Fruit fly (Drosophila melanogaster) whole organism, embryonic: ENCODE measurements around the gene TotM.

Experiments used
- ATbp ChIP-seq: fragments of 200-800 bp; sonication (Bioruptor generic); optimal IDR thresholded peaks from 2 replicates; lab custom pipeline; 2017; ENCODE audit warnings: missing biosample characterization, mild to moderate bottlenecking, missing genetic modification characterization, missing genetic modification reagents
- Asciz ChIP-seq: fragments of 200-800 bp; sonication (Bioruptor generic); optimal IDR thresholded peaks from 2 replicates; lab custom pipeline; 2017; ENCODE audit warnings: missing biosample characterization, mild to moderate bottlenecking, missing genetic modification characterization, missing genetic modification reagents
- CG10543 ChIP-seq: fragments of 200-800 bp; sonication (Bioruptor generic); optimal IDR thresholded peaks from 3 replicates; lab custom pipeline; 2017; ENCODE audit warnings: missing biosample characterization, mild to moderate bottlenecking, missing genetic modification characterization, moderate library complexity
- CG10959 ChIP-seq: fragments of 200-800 bp; sonication (Bioruptor generic); IDR thresholded peaks from 2 replicates; pipeline ENCODE4 v1.3.6; 2022; ENCODE audit warnings: missing biosample characterization, missing genetic modification characterization
- CG11504 ChIP-seq: fragments of 200-800 bp; sonication (Bioruptor generic); optimal IDR thresholded peaks from 3 replicates; lab custom pipeline; 2019; ENCODE audit warnings: missing biosample characterization, mild to moderate bottlenecking, missing genetic modification characterization, moderate library complexity
- CG13894 ChIP-seq: fragments of 200-800 bp; sonication (Bioruptor generic); optimal IDR thresholded peaks from 3 replicates; lab custom pipeline; 2018; ENCODE audit warnings: missing biosample characterization, mild to moderate bottlenecking, missing genetic modification characterization, moderate library complexity
- CG15514 ChIP-seq: fragments of 200-800 bp; sonication (Bioruptor generic); optimal IDR thresholded peaks from 3 replicates; lab custom pipeline; 2017; ENCODE audit warnings: missing biosample characterization, missing genetic modification characterization, mild to moderate bottlenecking, moderate library complexity, missing genetic modification reagents
- CG1603 ChIP-seq: fragments of 200-800 bp; sonication (Bioruptor generic); optimal IDR thresholded peaks from 2 replicates; lab custom pipeline; 2019; ENCODE audit warnings: missing biosample characterization, mild to moderate bottlenecking, missing genetic modification characterization, moderate library complexity
- CG18011 ChIP-seq: fragments of 200-800 bp; sonication (Bioruptor generic); optimal IDR thresholded peaks from 2 replicates; lab custom pipeline; 2017; ENCODE audit warnings: missing biosample characterization, missing genetic modification characterization, mild to moderate bottlenecking, moderate library complexity, missing genotype
- CG18262 ChIP-seq: fragments of 200-800 bp; optimal IDR thresholded peaks from 3 replicates; lab custom pipeline; 2019; ENCODE audit warnings: missing biosample characterization, mild to moderate bottlenecking, missing genetic modification characterization, moderate library complexity
- CG2678 ChIP-seq: fragments of 200-800 bp; sonication (Bioruptor generic); optimal IDR thresholded peaks from 3 replicates; lab custom pipeline; 2019; ENCODE audit warnings: missing biosample characterization, mild to moderate bottlenecking, missing genetic modification characterization, moderate library complexity
- CG2712 ChIP-seq: fragments of 200-800 bp; optimal IDR thresholded peaks from 3 replicates; lab custom pipeline; 2019; ENCODE audit warnings: missing biosample characterization, mild to moderate bottlenecking, missing genetic modification characterization, moderate library complexity
- CG2875 ChIP-seq: fragments of 200-800 bp; sonication (Bioruptor generic); optimal IDR thresholded peaks from 2 replicates; lab custom pipeline; 2017; ENCODE audit warnings: missing biosample characterization, mild to moderate bottlenecking, missing genetic modification characterization, missing genetic modification reagents
- CG3407 ChIP-seq: fragments of 200-800 bp; sonication (Bioruptor generic); optimal IDR thresholded peaks from 2 replicates; lab custom pipeline; 2018; ENCODE audit warnings: missing biosample characterization, mild to moderate bottlenecking, missing genetic modification characterization
- CG3838 ChIP-seq: fragments of 200-800 bp; sonication (Bioruptor generic); optimal IDR thresholded peaks from 3 replicates; lab custom pipeline; 2016; ENCODE audit warnings: missing biosample characterization, missing genetic modification characterization
- CG5953 ChIP-seq: fragments of 200-800 bp; sonication (Bioruptor generic); IDR thresholded peaks from 2 replicates; pipeline ENCODE4 v1.3.6; 2022; ENCODE audit warnings: missing biosample characterization, missing genetic modification characterization
- CG6813 ChIP-seq: fragments of 200-800 bp; sonication (Bioruptor generic); optimal IDR thresholded peaks from 2 replicates; lab custom pipeline; 2017; ENCODE audit warnings: missing biosample characterization, missing genetic modification characterization, mild to moderate bottlenecking, moderate library complexity, missing genetic modification reagents
- CG7271 ChIP-seq: fragments of 200-800 bp; sonication (Bioruptor generic); optimal IDR thresholded peaks from 2 replicates; lab custom pipeline; 2018; ENCODE audit warnings: missing biosample characterization, mild to moderate bottlenecking, missing genetic modification characterization, moderate library complexity
- D ChIP-seq, 2 experiments: fragments of 200-800 bp in 1 of 2; fragments of >200 bp in 1 of 2; sonication (Bioruptor generic) in 1 of 2; optimal IDR thresholded peaks; 2 replicates in 1 of 2; 3 replicates in 1 of 2; lab custom pipeline; 2017; ENCODE audit warnings: mild to moderate bottlenecking in 1 of 2, missing biosample characterization in 1 of 2, missing genetic modification characterization in 1 of 2, missing genetic modification reagents in 1 of 2
- Eip74EF ChIP-seq, 2 experiments: fragments of 200-800 bp in 1 of 2; fragments of >200 bp in 1 of 2; sonication (Bioruptor generic) in 1 of 2; optimal IDR thresholded peaks; 2 replicates each; lab custom pipeline; 2017 to 2019; ENCODE audit warnings: missing biosample characterization in 2 of 2, missing genetic modification characterization in 2 of 2, mild to moderate bottlenecking in 1 of 2, moderate library complexity in 1 of 2
- HmgD ChIP-seq: fragments of 200-800 bp; sonication (Bioruptor generic); optimal IDR thresholded peaks from 3 replicates; lab custom pipeline; 2016; ENCODE audit warnings: missing biosample characterization, missing genetic modification characterization
- PHDP ChIP-seq: fragments of 200-800 bp; sonication (Bioruptor generic); optimal IDR thresholded peaks from 3 replicates; lab custom pipeline; 2018; ENCODE audit warnings: missing biosample characterization, mild to moderate bottlenecking, missing genetic modification characterization, moderate library complexity
- Pdp1 ChIP-seq, 2 experiments: fragments of 200-800 bp; sonication (Bioruptor generic); optimal IDR thresholded peaks; 3 replicates each; lab custom pipeline; 2016; ENCODE audit warnings: missing biosample characterization in 2 of 2, missing genetic modification characterization in 2 of 2, mild to moderate bottlenecking in 1 of 2, moderate library complexity in 1 of 2
- Side ChIP-seq: fragments of 200-800 bp; sonication (Bioruptor generic); optimal IDR thresholded peaks from 2 replicates; lab custom pipeline; 2016; ENCODE audit warnings: missing biosample characterization, missing genetic modification characterization
- Spps ChIP-seq: fragments of 200-800 bp; sonication (Bioruptor generic); optimal IDR thresholded peaks from 2 replicates; lab custom pipeline; 2018; ENCODE audit warnings: missing biosample characterization, mild to moderate bottlenecking, missing genetic modification characterization
- Usf ChIP-seq: fragments of 200-800 bp; sonication (Bioruptor generic); optimal IDR thresholded peaks from 2 replicates; lab custom pipeline; 2017; ENCODE audit warnings: missing genotype, missing biosample characterization, missing genetic modification characterization
- Vsx1 ChIP-seq: fragments of 200-800 bp; sonication (Bioruptor generic); optimal IDR thresholded peaks from 2 replicates; lab custom pipeline; 2017; ENCODE audit warnings: missing biosample characterization, mild to moderate bottlenecking, missing genetic modification characterization, missing genetic modification reagents
- Xrp1 ChIP-seq: fragments of 200-800 bp; sonication (Bioruptor generic); IDR thresholded peaks from 2 replicates; pipeline ENCODE4 v1.3.6; 2022; ENCODE audit warnings: missing biosample characterization, missing genetic modification characterization
- abd-A ChIP-seq: fragments of 200-800 bp; sonication (Bioruptor generic); optimal IDR thresholded peaks from 3 replicates; lab custom pipeline; 2019; ENCODE audit warnings: missing biosample characterization, mild to moderate bottlenecking, missing genetic modification characterization, moderate library complexity
- bsh ChIP-seq, 2 experiments: fragments of 200-800 bp; sonication (Bioruptor generic); optimal IDR thresholded peaks; 2 replicates each; lab custom pipeline; 2017 to 2018; ENCODE audit warnings: mild to moderate bottlenecking in 2 of 2, missing biosample characterization in 2 of 2, missing genetic modification characterization in 2 of 2, moderate library complexity in 1 of 2
- ci ChIP-seq: fragments of 200-800 bp; sonication (Bioruptor generic); IDR thresholded peaks from 3 replicates; pipeline ENCODE4 v1.3.6; 2022; ENCODE audit warnings: missing biosample characterization, missing genetic modification characterization
- dmrt11E ChIP-seq: fragments of 200-800 bp; sonication (Bioruptor generic); optimal IDR thresholded peaks from 3 replicates; lab custom pipeline; 2018; ENCODE audit warnings: missing biosample characterization, mild to moderate bottlenecking, missing genetic modification characterization, moderate library complexity
- eve ChIP-seq, 2 experiments: fragments of >200 bp; optimal IDR thresholded peaks; 2 replicates each; lab custom pipeline; 2017; ENCODE audit warnings: missing biosample characterization in 2 of 2, missing genetic modification characterization in 2 of 2
- fd64A ChIP-seq: fragments of 200-800 bp; sonication (Bioruptor generic); optimal IDR thresholded peaks from 3 replicates; lab custom pipeline; 2018; ENCODE audit warnings: missing biosample characterization, mild to moderate bottlenecking, missing genetic modification characterization
- fd96Cb ChIP-seq: fragments of 200-800 bp; sonication (Bioruptor generic); optimal IDR thresholded peaks from 2 replicates; lab custom pipeline; 2018; ENCODE audit warnings: missing biosample characterization, mild to moderate bottlenecking, missing genetic modification characterization, moderate library complexity
- gem ChIP-seq: fragments of 200-800 bp; sonication (Bioruptor generic); optimal IDR thresholded peaks from 2 replicates; lab custom pipeline; 2019; ENCODE audit warnings: missing biosample characterization, mild to moderate bottlenecking, missing genetic modification characterization, moderate library complexity
- grn ChIP-seq: fragments of 200-800 bp; sonication (Bioruptor generic); optimal IDR thresholded peaks from 3 replicates; lab custom pipeline; 2017; ENCODE audit warnings: missing biosample characterization, missing genetic modification characterization
- gsb-n ChIP-seq: fragments of 200-800 bp; sonication (Bioruptor generic); optimal IDR thresholded peaks from 3 replicates; lab custom pipeline; 2018; ENCODE audit warnings: missing biosample characterization, mild to moderate bottlenecking, missing genetic modification characterization
- kni ChIP-seq: fragments of 200-800 bp; sonication (Bioruptor generic); optimal IDR thresholded peaks from 3 replicates; lab custom pipeline; 2017; ENCODE audit warnings: mild to moderate bottlenecking, missing biosample characterization, missing genetic modification reagents, missing genetic modification characterization
- lola ChIP-seq, 3 experiments: fragments of >200 bp in 2 of 3; fragments of 200-800 bp in 1 of 3; sonication (Bioruptor generic) in 1 of 3; optimal IDR thresholded peaks; 2 replicates each; lab custom pipeline; 2017 to 2019; ENCODE audit warnings: missing biosample characterization in 3 of 3, missing genetic modification characterization in 3 of 3, mild to moderate bottlenecking in 1 of 3, moderate library complexity in 1 of 3
- sc ChIP-seq, 3 experiments: fragments of >200 bp in 2 of 3; fragments of 200-800 bp in 1 of 3; sonication (Bioruptor generic) in 1 of 3; optimal IDR thresholded peaks; 2 replicates in 2 of 3; 3 replicates in 1 of 3; lab custom pipeline; 2017; ENCODE audit warnings: mild to moderate bottlenecking in 1 of 3, missing biosample characterization in 1 of 3, missing genetic modification characterization in 1 of 3, missing genetic modification reagents in 1 of 3
- sens ChIP-seq: fragments of 200-800 bp; sonication (Bioruptor generic); peaks from one replicate; lab custom pipeline; 2016; ENCODE audit warnings: missing biosample characterization, missing genetic modification characterization
- ssp ChIP-seq: fragments of 200-800 bp; sonication (Bioruptor generic); IDR thresholded peaks from 2 replicates; pipeline ENCODE4 v1.3.6; 2022; ENCODE audit warnings: missing biosample characterization, missing genetic modification characterization
- sug ChIP-seq: fragments of 200-800 bp; optimal IDR thresholded peaks from 2 replicates; lab custom pipeline; 2019; ENCODE audit warnings: missing biosample characterization, mild to moderate bottlenecking, missing genetic modification characterization, moderate library complexity
- wdn ChIP-seq: fragments of 200-800 bp; sonication (Bioruptor generic); IDR thresholded peaks from 2 replicates; pipeline ENCODE4 v1.3.6; 2022; ENCODE audit warnings: missing biosample characterization, missing genetic modification characterization

Gene TotM

DNA sequence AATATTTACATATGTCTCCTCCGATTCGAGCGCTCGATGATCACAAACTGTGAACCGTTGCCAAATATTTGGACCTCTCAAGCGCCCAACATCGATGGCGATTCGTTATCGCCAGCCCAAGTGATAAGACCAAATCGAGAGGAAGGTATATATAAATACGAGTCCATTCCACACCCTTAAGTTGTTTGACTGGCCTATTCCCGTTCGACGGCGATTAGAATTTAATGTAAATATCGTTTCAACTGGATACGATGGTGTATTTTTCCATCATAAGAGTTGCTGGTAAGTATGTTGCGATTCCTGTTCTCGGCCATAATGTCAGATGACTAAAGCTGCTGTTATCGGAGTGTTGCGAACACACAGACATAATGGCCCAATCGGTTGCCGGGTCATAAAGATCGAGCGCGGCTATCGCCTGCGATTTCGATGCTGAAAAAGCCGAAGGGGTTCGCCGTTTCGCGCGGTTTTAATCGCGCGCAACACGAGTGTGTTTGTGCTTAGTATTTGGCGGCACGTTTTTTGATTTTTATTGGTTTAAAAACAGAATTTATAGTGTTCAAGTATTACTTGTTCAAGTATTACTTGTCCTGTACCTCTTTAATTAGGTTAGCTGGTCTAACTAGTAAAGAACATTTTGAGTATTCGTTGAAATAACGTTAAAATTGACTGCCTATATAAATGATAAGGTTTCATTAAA, 8.5 kb downstream of the TotM start, which contains the start of gene fusl (continued):
- TF ChIP-seq CG3407 (GFP tag; lab: Kevin White, UChicago) (peak; percentile 41), CG7271 (tag; lab: Kevin White, UChicago) (no peak), fd96Cb (no peak), grn (GFP tag; lab: Kevin White, UChicago) (peak; percentile 44), CG13894 (tag; lab: Kevin White, UChicago) (peak; percentile 98), CG10543 (GFP tag; lab: Kevin White, UChicago) (peak; percentile 22), sug (tag; lab: Kevin White, UChicago) (peak; percentile 78), Side (GFP tag; lab: Kevin White, UChicago) (no peak), Eip74EF (GFP tag; optimal IDR thresholded peaks at IDR 0.05; lab: Kevin White, UChicago) (peak in 1 of 2 experiments; percentile 7), Pdp1 (GFP tag; optimal IDR thresholded peaks at IDR 0.05; lab: Kevin White, UChicago) (peak in 1 of 2 experiments; percentile 30), abd-A (peak; percentile 0), CG6813 (GFP tag; lab: Kevin White, UChicago) (peak; percentile 38), CG2678 (tag; lab: Kevin White, UChicago) (peak; percentile 20)

DNA sequence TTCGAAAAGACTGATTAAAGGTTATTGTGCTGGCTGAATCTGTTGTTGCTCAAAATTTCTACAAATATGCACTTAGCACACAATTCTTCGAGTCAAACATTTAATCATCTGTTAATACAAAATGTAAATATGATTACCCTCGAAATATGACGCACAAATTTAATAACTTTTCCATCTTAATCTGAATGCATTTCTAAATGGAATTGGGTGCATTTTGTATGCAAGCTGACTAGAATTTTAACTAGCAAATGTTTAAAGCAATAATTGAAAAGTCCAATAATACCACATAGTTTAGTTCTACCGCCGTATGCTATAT, 9.0 kb downstream of the TotM start:
- TF ChIP-seq ssp (GFP tag; lab: Robert Waterston, UW) (no peak), Vsx1 (GFP tag; lab: Kevin White, UChicago) (peak; percentile 23), CG5953 (no peak), bsh (GFP tag; optimal IDR thresholded peaks at IDR 0.05; lab: Kevin White, UChicago) (peak in 1 of 2 experiments; percentile 66), CG2712 (peak; percentile 1), sens (GFP tag; lab: Kevin White, UChicago) (peak; percentile 19), Usf (GFP tag; lab: Kevin White, UChicago) (no peak), wdn (no peak), CG10959 (no peak), Xrp1 (GFP tag; lab: Robert Waterston, UW) (peak; percentile 35; the same call in 1 of the 2 replicates), PHDP (tag; lab: Kevin White, UChicago) (peak; percentile 20), kni (GFP tag; lab: Kevin White, UChicago) (peak; percentile 29), CG1603 (tag; lab: Kevin White, UChicago) (peak; percentile 57), CG18262 (tag; lab: Kevin White, UChicago) (peak; percentile 24), CG3407 (GFP tag; lab: Kevin White, UChicago) (peak; percentile 53), CG2875 (GFP tag; lab: Kevin White, UChicago) (peak; percentile 59), eve (GFP tag; optimal IDR thresholded peaks at IDR 0.05; lab: Kevin White, UChicago) (peak in 1 of 2 experiments; percentile 37), CG7271 (tag; lab: Kevin White, UChicago) (peak; percentile 15), CG15514 (GFP tag; lab: Kevin White, UChicago) (no peak), fd64A (GFP tag; lab: Kevin White, UChicago) (peak; percentile 67), Asciz (GFP tag; lab: Kevin White, UChicago) (peak; percentile 86), D (optimal IDR thresholded peaks at IDR 0.05; lab: Kevin White, UChicago) (no peak), D (GFP tag; optimal IDR thresholded peaks at IDR 0.05; lab: Kevin White, UChicago) (peak; percentile 17), ATbp (peak; percentile 66), Spps (tag; lab: Kevin White, UChicago) (peak; percentile 42), gem (tag; lab: Kevin White, UChicago) (peak; percentile 39), CG11504 (tag; lab: Kevin White, UChicago) (peak; percentile 47), CG18011 (no peak), HmgD (GFP tag; lab: Kevin White, UChicago) (no peak), lola (GFP tag; optimal IDR thresholded peaks at IDR 0.05; lab: Kevin White, UChicago) (peak in 1 of 3 experiments; percentile 14), dmrt11E (tag; lab: Kevin White, UChicago) (peak; percentile 19), sc (optimal IDR thresholded peaks at IDR 0.05; lab: Kevin White, UChicago) (no peak), sc (GFP tag; optimal IDR thresholded peaks at IDR 0.05; lab: Kevin White, UChicago) (peak; percentile 48), ci (GFP tag; lab: Robert Waterston, UW) (0 out of 3 replicates have a peak, but pooled peaks have one; percentile 49), gsb-n (tag; lab: Kevin White, UChicago) (peak; percentile 63), CG3838 (GFP tag; lab: Kevin White, UChicago) (no peak)
